Worm (Caenorhabditis elegans): ENCODE measurements around the gene osm-6.

osm-6 gene

ce11 chrV:11975233-11975632 lies 48.0 kb upstream of the osm-6 start, which contains the start of gene cpr-1 (continued):
- TF ChIP-seq lin-15B (tag; optimal IDR thresholded peaks at IDR 0.05) = no peak

- TF ChIP-seq dpl-1 (GFP tag; optimal IDR thresholded peaks at IDR 0.05) (no peak), skn-1 (tag; optimal IDR thresholded peaks at IDR 0.05) (no peak), unc-98 (GFP tag; IDR thresholded peaks at IDR 0.05) (no peak), unc-130 (tag; optimal IDR thresholded peaks at IDR 0.05) (no peak), hlh-4 (tag; optimal IDR thresholded peaks at IDR 0.05) (no peak), xbp-1 (tag; optimal IDR thresholded peaks at IDR 0.05) (no peak), lsy-2 (tag; optimal IDR thresholded peaks at IDR 0.05) (no peak), ceh-90 (tag; optimal IDR thresholded peaks at IDR 0.05) (no peak), C34B4.2 (tag; optimal IDR thresholded peaks at IDR 0.05) (no peak), nhr-19 (GFP tag; conservative IDR thresholded peaks at IDR 0.05) (no peak), elt-2 (tag; optimal IDR thresholded peaks at IDR 0.05) (no peak), sox-4 (tag; optimal IDR thresholded peaks at IDR 0.05) (no peak), nhr-20 (tag; optimal IDR thresholded peaks at IDR 0.05) (no peak), sup-37 (GFP tag; optimal IDR thresholded peaks at IDR 0.05) (no peak)
Measured at ce11 chrV:11964723-11965122, 37.5 kb upstream of the osm-6 start, which contains the start of gene F58H1.7. TSS of gene F58H1.7 (minus strand) at chrV:11964823.

- no peak for TF ChIP-seq nhr-76 (tag; optimal IDR thresholded peaks at IDR 0.05)
- TF ChIP-seq efl-1 (optimal IDR thresholded peaks at IDR 0.05) = no peak
- TF ChIP-seq efl-1 (GFP tag; optimal IDR thresholded peaks at IDR 0.05 in 1 of 2) = peak in 1 of 2 experiments; percentile 20
- TF ChIP-seq fkh-10 (GFP tag; optimal IDR thresholded peaks at IDR 0.05) = peak; percentile 37
Measured at ce11 chrV:11960831-11961190, 33.6 kb upstream of the osm-6 start.

- no peak for TF ChIP-seq vab-15 (tag; optimal IDR thresholded peaks at IDR 0.05)
- no peak for TF ChIP-seq efl-1 (optimal IDR thresholded peaks at IDR 0.05)
- peak in 1 of 2 experiments; percentile 53 for TF ChIP-seq efl-1 (GFP tag; optimal IDR thresholded peaks at IDR 0.05 in 1 of 2)
Measured at ce11 chrV:11960084-11960830, 33.0 kb upstream of the osm-6 start.

- peak; percentile 33 for TF ChIP-seq lin-14 (GFP tag; optimal IDR thresholded peaks at IDR 0.05)
- no peak for TF ChIP-seq elt-3 (tag; optimal IDR thresholded peaks at IDR 0.05)
- TF ChIP-seq nhr-28 (tag; optimal IDR thresholded peaks at IDR 0.05) = no peak
- no peak for TF ChIP-seq efl-1 (optimal IDR thresholded peaks at IDR 0.05)
- TF ChIP-seq efl-1 (GFP tag; optimal IDR thresholded peaks at IDR 0.05 in 1 of 2) = peak in 1 of 2 experiments; percentile 82
- no peak for TF ChIP-seq blmp-1 (tag; optimal IDR thresholded peaks at IDR 0.05)
- no peak for TF ChIP-seq aly-2 (tag; optimal IDR thresholded peaks at IDR 0.05)
- TF ChIP-seq sup-37 (GFP tag; optimal IDR thresholded peaks at IDR 0.05) = no peak
- TF ChIP-seq nhr-20 (tag; optimal IDR thresholded peaks at IDR 0.05) = no peak
- no peak for TF ChIP-seq swsn-7 (tag; optimal IDR thresholded peaks at IDR 0.05)
- no peak for TF ChIP-seq unc-62 (GFP tag; optimal IDR thresholded peaks at IDR 0.05)
- no peak for TF ChIP-seq nhr-85 (tag)
- no peak for TF ChIP-seq ztf-4 (tag; optimal IDR thresholded peaks at IDR 0.05)
- no peak for TF ChIP-seq grh-1 (GFP tag; IDR thresholded peaks at IDR 0.05)
Measured at ce11 chrV:11958343-11959291, 31.4 kb upstream of the osm-6 start, which contains the start of gene F58H1.5. TSS of gene F58H1.5 (plus strand) at chrV:11958393.

ce11 chrV:11955617-11956016 lies 28.4 kb upstream of the osm-6 start:
- no peak for TF ChIP-seq grh-1 (GFP tag; IDR thresholded peaks at IDR 0.05)
- TF ChIP-seq efl-1 (optimal IDR thresholded peaks at IDR 0.05) = no peak
- TF ChIP-seq efl-1 (GFP tag; optimal IDR thresholded peaks at IDR 0.05 in 1 of 2) = no peak
- TF ChIP-seq zag-1 (tag; optimal IDR thresholded peaks at IDR 0.05) = no peak
- no peak for TF ChIP-seq blmp-1 (tag; optimal IDR thresholded peaks at IDR 0.05)
- TF ChIP-seq aly-2 (tag; optimal IDR thresholded peaks at IDR 0.05) = no peak
- TF ChIP-seq lin-39 (tag; optimal IDR thresholded peaks at IDR 0.05) = no peak
- no peak for TF ChIP-seq nhr-47 (tag; optimal IDR thresholded peaks at IDR 0.05)
- TF ChIP-seq F16B12.6 (tag; optimal IDR thresholded peaks at IDR 0.05) = no peak
- no peak for TF ChIP-seq unc-98 (GFP tag; IDR thresholded peaks at IDR 0.05)
- no peak for TF ChIP-seq ama-1 (optimal IDR thresholded peaks at IDR 0.05)
- no peak for TF ChIP-seq unc-62 (GFP tag; optimal IDR thresholded peaks at IDR 0.05)
- no peak for TF ChIP-seq lin-35 (GFP tag; optimal IDR thresholded peaks at IDR 0.05)
- TF ChIP-seq ceh-63 (GFP tag; optimal IDR thresholded peaks at IDR 0.05) = no peak
- no peak for TF ChIP-seq sox-4 (tag; optimal IDR thresholded peaks at IDR 0.05)
- TF ChIP-seq lin-13 (GFP tag; optimal IDR thresholded peaks at IDR 0.05) = no peak
- TF ChIP-seq nhr-237 (tag; optimal IDR thresholded peaks at IDR 0.05) = no peak
- no peak for TF ChIP-seq unc-30 (tag; optimal IDR thresholded peaks at IDR 0.05)

All from whole organism, L1 larva.